Worm (Caenorhabditis elegans) whole organism, L2 larva: ENCODE measurements around the gene H23N18.6.

Source experiments
- mdl-1 ChIP-seq, 2 experiments: fragments of 150-350 bp in 1 of 2; sonication (generic microtip) in 1 of 2; optimal IDR thresholded peaks; 2 replicates each; lab custom pipeline; 2017; ENCODE audit warnings: missing biosample characterization in 2 of 2, missing genetic modification characterization in 2 of 2
- nhr-237 ChIP-seq: fragments of 150-350 bp; optimal IDR thresholded peaks from 2 replicates; lab custom pipeline; 2014; ENCODE audit warnings: missing biosample characterization, missing genetic modification characterization
- nhr-77 ChIP-seq: fragments of 150-350 bp; optimal IDR thresholded peaks from 2 replicates; lab custom pipeline; 2014; ENCODE audit warnings: missing biosample characterization, missing genetic modification characterization

- TF ChIP-seq nhr-77 (no peak), nhr-237 (tag; lab: Kevin White, UChicago) (no peak), mdl-1 (tag; optimal IDR thresholded peaks at IDR 0.05; lab: Kevin White, UChicago) (no peak)
Observed at ce11 chrV:4908591-4908990, 6.3 kb downstream of the H23N18.6 start, which contains the start of gene ugt-13.
